Worm (Caenorhabditis elegans) whole organism, midembryonic: ENCODE data around the gene ama-1.

Source experiments
- T22C8.4 ChIP-seq: fragments of 200-800 bp; sonication (Bioruptor generic); IDR thresholded peaks from 2 replicates; pipeline ENCODE4 v1.3.6; 2022; ENCODE audit warnings: missing genetic modification characterization, missing compliant biosample characterization
- klf-2 ChIP-seq: fragments of 200-800 bp; sonication (Bioruptor generic); conservative IDR thresholded peaks from 2 replicates; pipeline ENCODE4 v1.3.6; 2022; ENCODE audit warnings: missing genetic modification reagents, missing genetic modification characterization, missing compliant biosample characterization
- tab-1 ChIP-seq: fragments of 200-800 bp; sonication (Bioruptor generic); IDR thresholded peaks from 2 replicates; pipeline ENCODE4 v1.3.6; 2022; ENCODE audit warnings: missing genetic modification characterization, missing compliant biosample characterization
- ztf-23 ChIP-seq: fragments of 200-800 bp; sonication (Bioruptor generic); IDR thresholded peaks from 2 replicates; pipeline ENCODE4 v1.3.6; 2022; ENCODE audit warnings: missing genetic modification reagents, missing genetic modification characterization, missing compliant biosample characterization

DNA sequence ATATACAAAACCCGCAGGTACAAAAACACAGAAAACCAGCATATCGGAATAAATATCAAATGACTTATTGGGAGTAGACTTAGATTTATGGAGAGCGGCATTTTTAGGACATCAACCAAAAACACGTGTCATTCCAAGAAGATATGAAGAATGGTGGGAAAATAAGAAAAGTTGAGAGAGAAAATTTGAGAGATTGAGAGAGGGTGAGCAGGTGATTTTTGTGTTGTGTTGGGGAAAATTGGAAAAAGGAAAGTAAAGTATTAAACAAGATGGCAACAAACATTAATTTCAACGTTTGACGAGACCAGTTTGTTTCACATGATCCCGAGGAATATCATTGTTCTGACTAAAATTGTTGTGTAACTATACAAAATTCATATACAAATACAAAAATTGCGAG lies 40.5 kb downstream of the ama-1 start, which contains the start of gene srv-4:
- TF ChIP-seq ztf-23 (GFP tag; lab: Robert Waterston, UW): no peak
- TF ChIP-seq tab-1 (GFP tag; lab: Robert Waterston, UW): no peak
- no peak for TF ChIP-seq T22C8.4 (GFP tag; lab: Robert Waterston, UW)
- no peak for TF ChIP-seq klf-2 (GFP tag; lab: Robert Waterston, UW)
